Fruit fly (Drosophila melanogaster) whole organism, embryonic: ENCODE data around the gene CG2187.

Experiments used
- BtbVII ChIP-seq: fragments of 200-800 bp; sonication (Bioruptor generic); optimal IDR thresholded peaks from 3 replicates; lab custom pipeline; 2017; ENCODE audit warnings: missing biosample characterization, mild to moderate bottlenecking, missing genetic modification characterization
- CG11560 ChIP-seq: fragments of 200-800 bp; sonication (Bioruptor generic); IDR thresholded peaks from 3 replicates; pipeline ENCODE4 v1.3.6; 2022; ENCODE audit warnings: missing biosample characterization, missing genetic modification characterization
- CG11723 ChIP-seq: fragments of 200-800 bp; sonication (Bioruptor generic); optimal IDR thresholded peaks from 2 replicates; lab custom pipeline; 2017; ENCODE audit warnings: missing biosample characterization, mild to moderate bottlenecking, missing genetic modification characterization
- CG14441 ChIP-seq: fragments of 200-800 bp; sonication (Bioruptor generic); IDR thresholded peaks from 2 replicates; pipeline ENCODE4 v1.3.6; 2022; ENCODE audit warnings: missing biosample characterization, missing genetic modification characterization
- CG15479 ChIP-seq: fragments of 200-800 bp; sonication (Bioruptor generic); optimal IDR thresholded peaks from 3 replicates; lab custom pipeline; 2019; ENCODE audit warnings: missing biosample characterization, mild to moderate bottlenecking, missing genetic modification characterization, moderate library complexity
- CG16779 ChIP-seq: fragments of 200-800 bp; sonication (Bioruptor generic); IDR thresholded peaks from 2 replicates; pipeline ENCODE4 v1.3.6; 2022; ENCODE audit warnings: missing biosample characterization, missing genetic modification characterization
- CG2129 ChIP-seq: fragments of 200-800 bp; sonication (Bioruptor generic); IDR thresholded peaks from 2 replicates; pipeline ENCODE4 v1.3.6; 2022; ENCODE audit warnings: missing biosample characterization, missing genetic modification characterization; ENCODE audit not compliant: partially characterized antibody
- CG2712 ChIP-seq: fragments of 200-800 bp; optimal IDR thresholded peaks from 3 replicates; lab custom pipeline; 2019; ENCODE audit warnings: missing biosample characterization, mild to moderate bottlenecking, missing genetic modification characterization, moderate library complexity
- CG30020 ChIP-seq: fragments of 200-800 bp; optimal IDR thresholded peaks from 2 replicates; lab custom pipeline; 2019; ENCODE audit warnings: missing biosample characterization, mild to moderate bottlenecking, missing genetic modification characterization, moderate library complexity
- CG3847 ChIP-seq: fragments of 200-800 bp; sonication (Bioruptor generic); IDR thresholded peaks from 2 replicates; pipeline ENCODE4 v1.3.6; 2022; ENCODE audit warnings: missing biosample characterization, missing genetic modification characterization
- CG42726 ChIP-seq: fragments of 200-800 bp; sonication (Bioruptor generic); IDR thresholded peaks from 2 replicates; pipeline ENCODE4 v1.3.6; 2022; ENCODE audit warnings: missing biosample characterization, missing genetic modification characterization; ENCODE audit not compliant: partially characterized antibody
- CG4360 ChIP-seq: fragments of 200-800 bp; sonication (Bioruptor generic); IDR thresholded peaks from 2 replicates; pipeline ENCODE4 v1.3.6; 2022; ENCODE audit warnings: missing biosample characterization, missing genetic modification characterization
- CG4617 ChIP-seq: fragments of 200-800 bp; sonication (Bioruptor generic); optimal IDR thresholded peaks from 3 replicates; lab custom pipeline; 2016; ENCODE audit warnings: missing biosample characterization, missing genetic modification characterization, borderline replicate concordance
- CG4854 ChIP-seq: fragments of 200-800 bp; sonication (Bioruptor generic); optimal IDR thresholded peaks from 2 replicates; lab custom pipeline; 2016; ENCODE audit warnings: missing biosample characterization, missing genetic modification characterization, inconsistent platforms
- CG6683 ChIP-seq: fragments of 200-800 bp; sonication (Bioruptor generic); optimal IDR thresholded peaks from 2 replicates; lab custom pipeline; 2017; ENCODE audit warnings: missing biosample characterization, mild to moderate bottlenecking, missing genetic modification characterization, missing genetic modification reagents
- CG7556 ChIP-seq: fragments of 200-800 bp; sonication (Bioruptor generic); optimal IDR thresholded peaks from 2 replicates; lab custom pipeline; 2017; ENCODE audit warnings: missing biosample characterization, mild to moderate bottlenecking, missing genetic modification characterization
- CG7928 ChIP-seq: fragments of 200-800 bp; sonication (Bioruptor generic); optimal IDR thresholded peaks from 2 replicates; lab custom pipeline; 2017; ENCODE audit warnings: missing biosample characterization, mild to moderate bottlenecking, missing genetic modification characterization
- CG8765 ChIP-seq: fragments of 200-800 bp; sonication (Bioruptor generic); IDR thresholded peaks from 2 replicates; pipeline ENCODE4 v1.3.6; 2022; ENCODE audit warnings: missing biosample characterization, missing genetic modification characterization
- CG9727 ChIP-seq: fragments of 200-800 bp; sonication (Bioruptor generic); optimal IDR thresholded peaks from 3 replicates; lab custom pipeline; 2017; ENCODE audit warnings: missing biosample characterization, mild to moderate bottlenecking, missing genetic modification characterization
- Dbx ChIP-seq: fragments of 200-800 bp; sonication (Bioruptor generic); IDR thresholded peaks from 3 replicates; pipeline ENCODE4 v1.3.6; 2022; ENCODE audit warnings: missing biosample characterization, missing genetic modification characterization
- Deaf1 ChIP-seq: fragments of 200-800 bp; optimal IDR thresholded peaks from 3 replicates; lab custom pipeline; 2019; ENCODE audit warnings: missing biosample characterization, mild to moderate bottlenecking, missing genetic modification characterization, moderate library complexity
- Dll ChIP-seq: fragments of 200-800 bp; sonication (Bioruptor generic); IDR thresholded peaks from 4 replicates; pipeline ENCODE4 v1.3.6; 2022; ENCODE audit warnings: missing biosample characterization, missing genetic modification characterization; ENCODE audit not compliant: partially characterized antibody
- Ets65A ChIP-seq: fragments of 200-800 bp; sonication (Bioruptor generic); peaks from one replicate; lab custom pipeline; 2016; ENCODE audit warnings: missing biosample characterization, missing genetic modification characterization
- Fer2 ChIP-seq: fragments of 200-800 bp; sonication (Bioruptor generic); optimal IDR thresholded peaks from 2 replicates; lab custom pipeline; 2018; ENCODE audit warnings: missing biosample characterization, mild to moderate bottlenecking, missing genetic modification characterization, moderate library complexity
- HLHmδ ChIP-seq: fragments of 200-800 bp; sonication (Bioruptor generic); optimal IDR thresholded peaks from 2 replicates; lab custom pipeline; 2018; ENCODE audit warnings: missing biosample characterization, mild to moderate bottlenecking, missing genetic modification characterization, moderate library complexity
- Nf-YC ChIP-seq: fragments of 200-800 bp; optimal IDR thresholded peaks from 3 replicates; lab custom pipeline; 2019; ENCODE audit warnings: missing biosample characterization, mild to moderate bottlenecking, missing genetic modification characterization, moderate library complexity
- Oaz ChIP-seq: fragments of 200-800 bp; sonication (Bioruptor generic); IDR thresholded peaks from 2 replicates; pipeline ENCODE4 v1.3.6; 2022; ENCODE audit warnings: missing biosample characterization, missing genetic modification characterization
- Sry-δ ChIP-seq: fragments of 200-800 bp; sonication (Bioruptor generic); optimal IDR thresholded peaks from 2 replicates; lab custom pipeline; 2016; ENCODE audit warnings: missing biosample characterization, missing genetic modification characterization
- al ChIP-seq: fragments of 200-800 bp; sonication (Bioruptor generic); IDR thresholded peaks from 2 replicates; pipeline ENCODE4 v1.3.6; 2022; ENCODE audit warnings: missing biosample characterization, missing genetic modification characterization
- amos ChIP-seq: fragments of 200-800 bp; sonication (Bioruptor generic); IDR thresholded peaks from 2 replicates; pipeline ENCODE4 v1.3.6; 2022; ENCODE audit warnings: missing biosample characterization, missing genetic modification characterization; ENCODE audit not compliant: partially characterized antibody
- ap ChIP-seq: fragments of 200-800 bp; sonication (Bioruptor generic); IDR thresholded peaks from 2 replicates; pipeline ENCODE4 v1.3.6; 2022; ENCODE audit warnings: missing biosample characterization, missing genetic modification characterization
- az2 ChIP-seq: fragments of 200-800 bp; sonication (Bioruptor generic); optimal IDR thresholded peaks from 3 replicates; lab custom pipeline; 2016; ENCODE audit warnings: missing biosample characterization, missing genetic modification characterization
- bsh ChIP-seq, 2 experiments: fragments of 200-800 bp; sonication (Bioruptor generic); optimal IDR thresholded peaks; 2 replicates each; lab custom pipeline; 2017 to 2018; ENCODE audit warnings: mild to moderate bottlenecking in 2 of 2, missing biosample characterization in 2 of 2, missing genetic modification characterization in 2 of 2, moderate library complexity in 1 of 2
- chm ChIP-seq: fragments of 200-800 bp; sonication (Bioruptor generic); IDR thresholded peaks from 2 replicates; pipeline ENCODE4 v1.3.6; 2022; ENCODE audit warnings: missing biosample characterization, missing genetic modification characterization
- emc ChIP-seq: fragments of 200-800 bp; sonication (Bioruptor generic); optimal IDR thresholded peaks from 2 replicates; lab custom pipeline; 2016; ENCODE audit warnings: missing biosample characterization, missing genetic modification characterization
- ems ChIP-seq: fragments of 200-800 bp; sonication (Bioruptor generic); optimal IDR thresholded peaks from 3 replicates; lab custom pipeline; 2016; ENCODE audit warnings: missing biosample characterization, missing genetic modification characterization
- ewg ChIP-seq: fragments of 200-800 bp; sonication (Bioruptor generic); optimal IDR thresholded peaks from 3 replicates; lab custom pipeline; 2017; ENCODE audit warnings: mild to moderate bottlenecking, missing biosample characterization, missing genetic modification reagents, missing genetic modification characterization
- eyg ChIP-seq: fragments of 200-800 bp; sonication (Bioruptor generic); optimal IDR thresholded peaks from 3 replicates; lab custom pipeline; 2016; ENCODE audit warnings: missing biosample characterization, missing genetic modification characterization
- ftz-f1 ChIP-seq: fragments of 200-800 bp; sonication (Bioruptor generic); optimal IDR thresholded peaks from 2 replicates; lab custom pipeline; 2016; ENCODE audit warnings: missing biosample characterization, missing genetic modification characterization
- gro ChIP-seq: fragments of 200-800 bp; sonication (Bioruptor generic); optimal IDR thresholded peaks from 2 replicates; lab custom pipeline; 2016; ENCODE audit warnings: missing biosample characterization, missing genetic modification characterization
- hbn ChIP-seq: fragments of 200-800 bp; sonication (Bioruptor generic); IDR thresholded peaks from 2 replicates; pipeline ENCODE4 v1.3.6; 2022; ENCODE audit warnings: missing biosample characterization, missing genetic modification characterization; ENCODE audit not compliant: partially characterized antibody
- her ChIP-seq: fragments of 200-800 bp; sonication (Bioruptor generic); optimal IDR thresholded peaks from 2 replicates; lab custom pipeline; 2016; ENCODE audit warnings: missing biosample characterization, missing genetic modification characterization
- hkb ChIP-seq, 2 experiments: fragments of 200-800 bp in 1 of 2; fragments of >200 bp in 1 of 2; sonication (Bioruptor generic) in 1 of 2; IDR thresholded peaks in 1 of 2; optimal IDR thresholded peaks in 1 of 2; 2 replicates each; pipeline versions ENCODE4 v1.3.6 to Lab custom; 2017 to 2022; ENCODE audit warnings: missing biosample characterization in 1 of 2, missing genetic modification characterization in 1 of 2
- hth ChIP-seq: fragments of >200 bp; optimal IDR thresholded peaks from 2 replicates; lab custom pipeline; 2017; ENCODE audit warnings: inconsistent platforms
- sr ChIP-seq: fragments of 200-800 bp; sonication (Bioruptor generic); IDR thresholded peaks from 3 replicates; pipeline ENCODE4 v1.3.6; 2022; ENCODE audit warnings: missing biosample characterization, missing genetic modification characterization
- tgo ChIP-seq: fragments of 200-800 bp; sonication (Bioruptor generic); IDR thresholded peaks from 3 replicates; pipeline ENCODE4 v1.3.6; 2022; ENCODE audit warnings: missing biosample characterization, missing genetic modification characterization
- tup ChIP-seq: fragments of 200-800 bp; sonication (Bioruptor generic); optimal IDR thresholded peaks from 2 replicates; lab custom pipeline; 2016; ENCODE audit warnings: missing biosample characterization, mild to moderate bottlenecking, missing genetic modification characterization, moderate library complexity
- unpg ChIP-seq: fragments of 200-800 bp; sonication (Bioruptor generic); optimal IDR thresholded peaks from 3 replicates; lab custom pipeline; 2018; ENCODE audit warnings: missing biosample characterization, mild to moderate bottlenecking, missing genetic modification characterization, moderate library complexity
- wor ChIP-seq: fragments of 200-800 bp; sonication (Bioruptor generic); IDR thresholded peaks from 2 replicates; pipeline ENCODE4 v1.3.6; 2022; ENCODE audit warnings: missing biosample characterization, missing genetic modification characterization

The CG2187 gene

DNA sequence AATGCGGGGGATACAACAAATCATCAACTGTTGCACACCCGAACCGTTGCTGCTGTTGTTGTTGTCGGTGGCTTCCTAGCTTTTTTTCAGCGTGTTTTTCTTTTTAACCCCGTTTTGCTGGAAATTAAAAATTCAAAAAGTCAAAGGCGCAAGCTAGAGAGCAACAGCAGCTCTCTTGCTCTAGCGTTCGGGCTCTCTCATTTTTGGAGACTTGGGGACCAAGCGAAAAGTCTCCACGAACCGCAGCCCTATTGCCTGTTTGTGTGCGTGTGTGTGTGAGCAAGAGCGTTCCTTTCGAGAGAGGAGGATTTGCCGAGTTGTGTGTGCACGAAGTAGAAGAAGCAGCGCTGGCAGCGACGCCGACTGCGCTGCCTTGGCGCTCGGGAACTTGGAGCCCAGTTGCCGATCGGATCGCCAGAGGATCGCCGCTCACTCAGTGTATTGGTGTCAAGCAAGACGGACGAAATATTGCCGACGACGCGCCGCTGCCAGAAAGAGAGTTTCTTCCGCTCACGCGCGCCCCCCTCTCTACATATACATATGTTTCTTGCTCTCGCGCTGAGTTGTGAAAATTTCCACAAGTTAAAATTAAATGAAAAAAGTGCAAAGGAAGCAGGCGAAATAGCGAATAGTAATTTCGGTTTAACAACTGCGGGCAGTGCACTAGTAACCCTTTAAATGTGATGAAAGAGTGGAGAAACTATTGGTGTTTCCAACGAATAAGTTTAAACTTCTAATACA is 33.7 kb downstream of the CG2187 start (continued):
- TF ChIP-seq bsh (GFP tag; optimal IDR thresholded peaks at IDR 0.05; lab: Kevin White, UChicago) (peak in 1 of 2 experiments; percentile 37), unpg (GFP tag; lab: Kevin White, UChicago) (no peak), CG9727 (GFP tag; lab: Kevin White, UChicago) (no peak), CG8765 (GFP tag; lab: Robert Waterston, UW) (no peak), Dbx (GFP tag; lab: Robert Waterston, UW) (peak; percentile 29; the same call in 1 of the 3 replicates), Dll (GFP tag; lab: Robert Waterston, UW) (0 out of 4 replicates have a peak, but pooled peaks have one; percentile 17), CG11723 (GFP tag; lab: Kevin White, UChicago) (no peak), CG7928 (no peak), Oaz (GFP tag; lab: Robert Waterston, UW) (no peak), ap (GFP tag; lab: Robert Waterston, UW) (no peak), hkb (optimal IDR thresholded peaks at IDR 0.05; lab: Kevin White, UChicago) (no peak), hkb (GFP tag; IDR thresholded peaks at IDR 0.05; lab: Robert Waterston, UW) (peak; percentile 60; the same call in 1 of the 2 replicates), ems (GFP tag; lab: Kevin White, UChicago) (no peak), wor (GFP tag; lab: Robert Waterston, UW) (no peak), eyg (no peak), al (GFP tag; lab: Robert Waterston, UW) (no peak), CG16779 (GFP tag; lab: Robert Waterston, UW) (no peak), chm (GFP tag; lab: Robert Waterston, UW) (peak; percentile 69), CG6683 (GFP tag; lab: Kevin White, UChicago) (no peak), HLHmδ (peak; percentile 57), Deaf1 (tag; lab: Kevin White, UChicago) (peak; percentile 97), CG11560 (no peak), tgo (no peak), CG2129 (GFP tag; lab: Robert Waterston, UW) (no peak), az2 (GFP tag; lab: Kevin White, UChicago) (no peak), CG14441 (GFP tag; lab: Robert Waterston, UW) (0 out of 2 replicates have a peak, but pooled peaks have one; percentile 17), CG30020 (no peak), CG2712 (no peak), gro (GFP tag; lab: Kevin White, UChicago) (no peak), emc (GFP tag; lab: Kevin White, UChicago) (no peak), tup (GFP tag; lab: Kevin White, UChicago) (no peak), Fer2 (tag; lab: Kevin White, UChicago) (no peak), CG4854 (no peak), CG3847 (GFP tag; lab: Robert Waterston, UW) (no peak), hth (lab: Kevin White, UChicago) (no peak), Nf-YC (tag; lab: Kevin White, UChicago) (no peak), CG42726 (GFP tag; lab: Robert Waterston, UW) (peak; percentile 43), CG4617 (GFP tag; lab: Kevin White, UChicago) (no peak), her (GFP tag; lab: Kevin White, UChicago) (peak; percentile 31), CG4360 (GFP tag; lab: Robert Waterston, UW) (peak; percentile 95), CG15479 (no peak), CG7556 (GFP tag; lab: Kevin White, UChicago) (no peak), ewg (GFP tag; lab: Kevin White, UChicago) (no peak), ftz-f1 (GFP tag; lab: Kevin White, UChicago) (no peak), Ets65A (GFP tag; lab: Kevin White, UChicago) (no peak), sr (peak; percentile 47; the same call in 1 of the 3 replicates), amos (GFP tag; lab: Robert Waterston, UW) (no peak; the same call in 1 of the 2 replicates), Sry-δ (GFP tag; lab: Kevin White, UChicago) (no peak), hbn (GFP tag; lab: Robert Waterston, UW) (no peak), BtbVII (GFP tag; lab: Kevin White, UChicago) (no peak)
